Fruit fly (Drosophila melanogaster) whole organism, prepupa: Measurements from ENCODE around the gene CG42558.

Experiments used
- CG10669 ChIP-seq: fragments of 200-800 bp; sonication (Bioruptor generic); optimal IDR thresholded peaks from 3 replicates; lab custom pipeline; 2018; ENCODE audit warnings: missing biosample characterization, mild to moderate bottlenecking, missing genetic modification characterization, moderate library complexity
- CG11294 ChIP-seq: fragments of 200-800 bp; sonication (Bioruptor generic); IDR thresholded peaks from 2 replicates; pipeline ENCODE4 v1.3.6; 2022; ENCODE audit warnings: missing biosample characterization, missing genetic modification characterization
- CG11902 ChIP-seq: fragments of 200-800 bp; sonication (Bioruptor generic); optimal IDR thresholded peaks from 3 replicates; lab custom pipeline; 2016; ENCODE audit warnings: missing biosample characterization, missing genetic modification characterization
- CG31627 ChIP-seq: fragments of 200-800 bp; sonication (Bioruptor generic); optimal IDR thresholded peaks from 3 replicates; lab custom pipeline; 2016; ENCODE audit warnings: missing biosample characterization, missing genetic modification characterization
- CG8119 ChIP-seq: fragments of 200-800 bp; sonication (Bioruptor generic); IDR thresholded peaks from 3 replicates; pipeline ENCODE4 v1.3.6; 2022; ENCODE audit warnings: missing biosample characterization, missing genetic modification characterization
- Eip93F ChIP-seq: fragments of 200-800 bp; sonication (Bioruptor generic); optimal IDR thresholded peaks from 2 replicates; lab custom pipeline; 2016; ENCODE audit warnings: missing biosample characterization, mild to moderate bottlenecking, missing genetic modification characterization
- esn ChIP-seq: fragments of 200-800 bp; sonication (Bioruptor generic); optimal IDR thresholded peaks from 2 replicates; lab custom pipeline; 2016; ENCODE audit warnings: missing biosample characterization, mild to moderate bottlenecking, missing genetic modification characterization, moderate library complexity
- fd59A ChIP-seq: fragments of 200-800 bp; sonication (Bioruptor generic); optimal IDR thresholded peaks from 2 replicates; lab custom pipeline; 2017; ENCODE audit warnings: missing biosample characterization, mild to moderate bottlenecking, missing genetic modification characterization, missing genetic modification reagents

DNA sequence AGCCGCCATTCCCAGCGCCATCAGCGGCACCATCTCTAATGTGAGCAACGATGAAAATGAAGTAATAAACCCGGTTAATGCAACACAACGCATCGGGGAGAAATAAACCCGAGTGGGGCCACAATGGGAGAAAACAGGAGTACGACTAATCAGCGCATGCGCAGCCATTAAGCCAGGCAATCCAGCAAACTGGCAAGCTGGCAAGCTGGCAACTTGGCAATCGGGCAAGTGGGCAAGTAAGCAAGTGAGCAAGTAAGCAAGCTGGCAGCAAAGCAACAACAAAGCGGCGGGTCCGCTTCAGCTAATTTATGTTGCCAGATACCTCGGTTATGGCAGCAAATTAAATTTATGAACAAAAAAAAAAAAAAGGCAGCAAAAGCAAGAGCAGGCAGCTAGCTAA is 33.5 kb upstream of the CG42558 start:
- TF ChIP-seq CG11294 (no peak), esn (GFP tag; lab: Kevin White, UChicago) (no peak), CG31627 (GFP tag; lab: Kevin White, UChicago) (no peak), fd59A (GFP tag; lab: Kevin White, UChicago) (no peak), CG10669 (no peak), Eip93F (no peak), CG8119 (GFP tag; lab: Robert Waterston, UW) (no peak), CG11902 (GFP tag; lab: Kevin White, UChicago) (no peak)
